Fruit fly (Drosophila melanogaster): ENCODE results near the gene Alp10.

DNA sequence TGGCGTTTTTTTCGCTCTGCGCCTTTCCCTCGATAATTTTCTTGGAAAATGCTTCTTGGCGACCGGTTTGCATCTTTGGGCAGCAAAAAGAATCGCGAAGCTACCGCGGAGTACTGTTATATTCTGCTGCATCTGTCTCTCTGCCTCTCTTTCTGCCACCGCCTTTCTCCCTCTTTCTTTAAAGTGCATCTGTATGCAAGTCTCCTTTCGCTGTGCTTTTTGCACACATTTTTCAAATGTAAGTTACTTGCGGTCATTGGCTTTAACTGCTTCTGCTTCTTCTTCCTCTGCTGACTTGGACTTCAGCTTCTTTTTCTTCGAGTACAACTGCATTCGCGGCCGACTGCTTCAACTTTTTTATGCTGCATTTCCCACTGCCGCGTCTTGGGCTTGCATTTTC, 20.7 kb upstream of the Alp10 start:
- TF ChIP-seq bab1 (GFP tag; optimal IDR thresholded peaks at IDR 0.05), result no peak
- no peak for TF ChIP-seq CG14711 (tag; optimal IDR thresholded peaks at IDR 0.05)
- TF ChIP-seq pad (GFP tag; optimal IDR thresholded peaks at IDR 0.05), result no peak
- TF ChIP-seq ovo (GFP tag; optimal IDR thresholded peaks at IDR 0.05), result no peak
- TF ChIP-seq Clk (GFP tag; optimal IDR thresholded peaks at IDR 0.05), result no peak
- TF ChIP-seq toe (GFP tag; optimal IDR thresholded peaks at IDR 0.05), result no peak
- no peak for TF ChIP-seq CG11617 (GFP tag; optimal IDR thresholded peaks at IDR 0.05)
- no peak for TF ChIP-seq CG5204 (GFP tag; optimal IDR thresholded peaks at IDR 0.05)
- TF ChIP-seq CG1620 (GFP tag; optimal IDR thresholded peaks at IDR 0.05), result no peak
- no peak for TF ChIP-seq kay (GFP tag; ENCODE audit: borderline replicate concordance)

All from whole organism, adult.